Worm (Caenorhabditis elegans) whole organism, young adult: ENCODE measurements around the gene Y75B8A.18.

Experiments used
- ceh-58 ChIP-seq: fragments of 200-800 bp; sonication (Bioruptor generic); IDR thresholded peaks from 2 replicates; pipeline ENCODE4 v1.3.6; 2022; ENCODE audit warnings: missing genetic modification characterization, missing compliant biosample characterization
- lin-40 ChIP-seq: sonication (generic microtip); optimal IDR thresholded peaks from 2 replicates; lab custom pipeline; 2016; ENCODE audit warnings: missing genetic modification characterization, mild to moderate bottlenecking, missing compliant biosample characterization, missing genotype, missing genetic modification reagents
- nhr-90 ChIP-seq: sonication (generic microtip); optimal IDR thresholded peaks from 2 replicates; lab custom pipeline; 2016; ENCODE audit warnings: missing genotype, mild to moderate bottlenecking, missing genetic modification characterization, missing compliant biosample characterization
- unc-62 ChIP-seq: fragments of 150-350 bp; optimal IDR thresholded peaks from 2 replicates; lab custom pipeline; 2014; ENCODE audit warnings: missing biosample characterization, missing genetic modification reagents, missing genetic modification characterization
- ztf-18 ChIP-seq: sonication (generic microtip); optimal IDR thresholded peaks from 2 replicates; lab custom pipeline; 2016; ENCODE audit warnings: missing genotype, mild to moderate bottlenecking, missing genetic modification characterization, missing compliant biosample characterization

DNA sequence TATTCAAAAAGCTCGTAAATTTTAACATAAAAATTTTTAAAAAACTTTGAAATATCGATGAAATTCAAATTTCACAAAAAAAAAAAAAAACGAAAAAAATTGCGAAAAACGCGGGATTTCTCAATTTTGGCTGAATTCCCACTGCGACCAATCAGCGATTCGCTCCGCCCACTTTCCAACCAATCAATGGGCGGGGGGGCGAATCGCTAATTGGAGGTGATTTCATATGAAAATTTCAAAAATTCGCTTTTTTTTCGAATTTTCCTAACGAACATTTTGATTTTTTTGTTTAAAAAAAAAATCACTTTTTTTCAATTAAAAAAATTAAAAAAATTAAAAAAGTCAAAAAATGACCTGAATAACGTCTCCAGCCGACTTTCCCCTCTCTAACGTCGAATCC is 44.4 kb upstream of the Y75B8A.18 start:
- no peak for TF ChIP-seq lin-40 (tag; lab: Kevin White, UChicago)
- TF ChIP-seq nhr-90 (tag; lab: Kevin White, UChicago): no peak
- TF ChIP-seq unc-62 (GFP tag; lab: Kevin White, UChicago): no peak
- no peak for TF ChIP-seq ztf-18
- TF ChIP-seq ceh-58 (GFP tag; lab: Robert Waterston, UW): no peak
